Fruit fly (Drosophila melanogaster): ENCODE results near the gene CG6729.

Gene CG6729

DNA sequence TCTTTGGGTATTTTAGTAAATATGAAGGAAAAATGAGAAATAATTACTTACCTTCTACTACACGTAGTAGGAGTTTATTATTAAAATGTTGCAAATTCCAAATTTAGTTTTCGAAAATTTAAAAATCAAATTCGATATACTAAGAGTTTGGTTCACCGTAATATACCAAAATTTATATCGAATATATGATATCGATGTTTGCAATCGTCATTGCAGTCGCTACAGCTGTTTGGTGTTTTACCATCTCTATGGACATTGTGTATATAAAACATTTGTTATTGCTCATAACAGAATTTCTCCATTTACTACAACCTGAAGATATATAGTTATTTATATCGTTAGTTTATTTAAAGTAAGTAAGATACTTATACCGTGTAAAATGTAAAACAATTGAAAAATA is 15.0 kb downstream of the CG6729 start, which contains the start of gene CG6443 (continued):
- TF ChIP-seq CG6791 (GFP tag; IDR thresholded peaks at IDR 0.05; ENCODE audit: partially characterized antibody), result peak; percentile 74
- no peak for TF ChIP-seq seq (GFP tag; IDR thresholded peaks at IDR 0.05)
- no peak for TF ChIP-seq Sox100B (GFP tag; optimal IDR thresholded peaks at IDR 0.05)
- TF ChIP-seq croc (GFP tag; conservative IDR thresholded peaks at IDR 0.05), result no peak
- no peak for TF ChIP-seq tin (GFP tag; optimal IDR thresholded peaks at IDR 0.05)
- TF ChIP-seq abd-A (tag; optimal IDR thresholded peaks at IDR 0.05), result no peak
- TF ChIP-seq unc-4 (GFP tag; IDR thresholded peaks at IDR 0.05; ENCODE audit: partially characterized antibody), result peak; percentile 84
- no peak for TF ChIP-seq kni (GFP tag; optimal IDR thresholded peaks at IDR 0.05)
- no peak for TF ChIP-seq nau (GFP tag; optimal IDR thresholded peaks at IDR 0.05)
- no peak for TF ChIP-seq yki (optimal IDR thresholded peaks at IDR 0.05)
- peak; percentile 75; the same call in 2 of the 3 replicates for TF ChIP-seq Opbp (GFP tag; IDR thresholded peaks at IDR 0.05; ENCODE audit: partially characterized antibody)
- no peak for TF ChIP-seq NK7.1 (GFP tag; optimal IDR thresholded peaks at IDR 0.05)
- TF ChIP-seq CHES-1-like (GFP tag; optimal IDR thresholded peaks at IDR 0.05), result no peak
- TF ChIP-seq NFAT (GFP tag; IDR thresholded peaks at IDR 0.05), result no peak
- TF ChIP-seq Dll (GFP tag; IDR thresholded peaks at IDR 0.05; ENCODE audit: partially characterized antibody), result peak; percentile 89
- TF ChIP-seq zfh2 (GFP tag; optimal IDR thresholded peaks at IDR 0.05), result no peak
- peak; percentile 68 for TF ChIP-seq CG15514 (GFP tag; optimal IDR thresholded peaks at IDR 0.05)
- TF ChIP-seq HmgD (GFP tag; optimal IDR thresholded peaks at IDR 0.05), result no peak
- no peak for TF ChIP-seq psq (GFP tag; optimal IDR thresholded peaks at IDR 0.05)
- TF ChIP-seq CG13296 (GFP tag; optimal IDR thresholded peaks at IDR 0.05), result no peak
- TF ChIP-seq CG43689 (GFP tag; IDR thresholded peaks at IDR 0.05), result no peak
- TF ChIP-seq bowl (GFP tag; IDR thresholded peaks at IDR 0.05), result no peak
- no peak for TF ChIP-seq Neu2 (GFP tag; optimal IDR thresholded peaks at IDR 0.05; ENCODE audit: borderline replicate concordance)
- TF ChIP-seq crp (GFP tag; optimal IDR thresholded peaks at IDR 0.05), result peak; percentile 67 to 91
- TF ChIP-seq bcd (GFP tag; optimal IDR thresholded peaks at IDR 0.05), result no peak
- no peak for TF ChIP-seq CG12219 (GFP tag; optimal IDR thresholded peaks at IDR 0.05)
- no peak for TF ChIP-seq CG12071 (GFP tag; optimal IDR thresholded peaks at IDR 0.05)
- no peak for TF ChIP-seq Atf6 (GFP tag; IDR thresholded peaks at IDR 0.05)
- TF ChIP-seq E2f2 (GFP tag; IDR thresholded peaks at IDR 0.05), result peak; percentile 89
- no peak for TF ChIP-seq CG14965 (GFP tag; optimal IDR thresholded peaks at IDR 0.05; ENCODE audit: borderline replicate concordance)
- no peak for TF ChIP-seq Hmr (GFP tag; optimal IDR thresholded peaks at IDR 0.05)
- no peak for TF ChIP-seq CG14014 (GFP tag; IDR thresholded peaks at IDR 0.05)
- no peak for TF ChIP-seq fu2 (GFP tag; optimal IDR thresholded peaks at IDR 0.05)
- no peak for TF ChIP-seq Rx (GFP tag; IDR thresholded peaks at IDR 0.05)
- TF ChIP-seq CG15269 (tag; optimal IDR thresholded peaks at IDR 0.05), result no peak
- TF ChIP-seq CG34376 (GFP tag; optimal IDR thresholded peaks at IDR 0.05), result no peak
- TF ChIP-seq Ets97D (GFP tag; optimal IDR thresholded peaks at IDR 0.05), result peak; percentile 31
- no peak for TF ChIP-seq gsb-n (tag; optimal IDR thresholded peaks at IDR 0.05)
- no peak for TF ChIP-seq CG4404 (GFP tag; IDR thresholded peaks at IDR 0.05)
- TF ChIP-seq ATbp (GFP tag; optimal IDR thresholded peaks at IDR 0.05), result no peak
- TF ChIP-seq Adf1 (GFP tag; IDR thresholded peaks at IDR 0.05), result no peak
- no peak for TF ChIP-seq jing (GFP tag; optimal IDR thresholded peaks at IDR 0.05)
- TF ChIP-seq CG6683 (GFP tag; optimal IDR thresholded peaks at IDR 0.05), result no peak
- TF ChIP-seq CG31388 (GFP tag; optimal IDR thresholded peaks at IDR 0.05), result no peak
- peak; percentile 67 for TF ChIP-seq CG14860 (GFP tag; IDR thresholded peaks at IDR 0.05; ENCODE audit: partially characterized antibody)
- TF ChIP-seq gfzf (GFP tag; optimal IDR thresholded peaks at IDR 0.05), result peak; percentile 15
- TF ChIP-seq Poxn (GFP tag; IDR thresholded peaks at IDR 0.05), result no peak
- TF ChIP-seq CG10274 (GFP tag; optimal IDR thresholded peaks at IDR 0.05), result no peak
- no peak for TF ChIP-seq CG17186 (GFP tag; optimal IDR thresholded peaks at IDR 0.05)
- no peak for TF ChIP-seq Bdp1 (GFP tag; optimal IDR thresholded peaks at IDR 0.05)
- no peak for TF ChIP-seq salm (tag; optimal IDR thresholded peaks at IDR 0.05)

Measured in whole organism, embryonic.